Fruit fly (Drosophila melanogaster): ENCODE data around the gene DZIP1.

Gene DZIP1

dm6 chr3R:24514652-24515328 lies at the start of gene DZIP1, which contains the start of gene nAChRbeta2:
DZIP1 (plus strand) TSS chr3R:24515278.
nAChRbeta2 (minus strand) TSS chr3R:24515106.
- TF ChIP-seq CG14711 (tag; optimal IDR thresholded peaks at IDR 0.05) (no peak), CG11617 (GFP tag; optimal IDR thresholded peaks at IDR 0.05) (no peak), CG1620 (GFP tag; optimal IDR thresholded peaks at IDR 0.05) (no peak)

dm6 chr3R:24467237-24467636 lies 47.8 kb upstream of the DZIP1 start:
- TF ChIP-seq Mnt (GFP tag; optimal IDR thresholded peaks at IDR 0.05) (no peak), cnc (optimal IDR thresholded peaks at IDR 0.05) (no peak), ovo (GFP tag; optimal IDR thresholded peaks at IDR 0.05) (no peak), CG12768 (GFP tag; optimal IDR thresholded peaks at IDR 0.05) (no peak), Crg-1 (GFP tag; optimal IDR thresholded peaks at IDR 0.05) (no peak), CG33017 (tag; optimal IDR thresholded peaks at IDR 0.05) (no peak), pad (GFP tag; optimal IDR thresholded peaks at IDR 0.05) (no peak), CG7045 (GFP tag; optimal IDR thresholded peaks at IDR 0.05) (no peak), CG14711 (tag; optimal IDR thresholded peaks at IDR 0.05) (no peak), CG7101 (tag; optimal IDR thresholded peaks at IDR 0.05) (no peak), Hr96 (GFP tag; optimal IDR thresholded peaks at IDR 0.05) (no peak), cic (GFP tag; optimal IDR thresholded peaks at IDR 0.05) (no peak), Clk (GFP tag; optimal IDR thresholded peaks at IDR 0.05) (no peak), tj (GFP tag; optimal IDR thresholded peaks at IDR 0.05) (no peak), CG5204 (GFP tag; optimal IDR thresholded peaks at IDR 0.05) (no peak), kay (GFP tag; ENCODE audit: borderline replicate concordance) (no peak), toe (GFP tag; optimal IDR thresholded peaks at IDR 0.05) (no peak), CG1620 (GFP tag; optimal IDR thresholded peaks at IDR 0.05) (no peak), bab1 (GFP tag; optimal IDR thresholded peaks at IDR 0.05) (no peak)

- TF ChIP-seq CG12768 (GFP tag; optimal IDR thresholded peaks at IDR 0.05) = no peak
- TF ChIP-seq CG7045 (GFP tag; optimal IDR thresholded peaks at IDR 0.05) = no peak
- no peak for TF ChIP-seq bab1 (GFP tag; optimal IDR thresholded peaks at IDR 0.05)
- TF ChIP-seq Crg-1 (GFP tag; optimal IDR thresholded peaks at IDR 0.05) = no peak
- no peak for TF ChIP-seq kay (GFP tag; ENCODE audit: borderline replicate concordance)
- TF ChIP-seq CG5204 (GFP tag; optimal IDR thresholded peaks at IDR 0.05) = no peak
- TF ChIP-seq CG1620 (GFP tag; optimal IDR thresholded peaks at IDR 0.05) = no peak
- TF ChIP-seq tj (GFP tag; optimal IDR thresholded peaks at IDR 0.05) = no peak
- no peak for TF ChIP-seq Mnt (GFP tag; optimal IDR thresholded peaks at IDR 0.05)
- TF ChIP-seq CG33017 (tag; optimal IDR thresholded peaks at IDR 0.05) = no peak
- no peak for TF ChIP-seq CG7101 (tag; optimal IDR thresholded peaks at IDR 0.05)
- TF ChIP-seq cic (GFP tag; optimal IDR thresholded peaks at IDR 0.05) = no peak
- no peak for TF ChIP-seq Hr96 (GFP tag; optimal IDR thresholded peaks at IDR 0.05)
- TF ChIP-seq ovo (GFP tag; optimal IDR thresholded peaks at IDR 0.05) = no peak
- TF ChIP-seq CG11617 (GFP tag; optimal IDR thresholded peaks at IDR 0.05) = no peak
- TF ChIP-seq toe (GFP tag; optimal IDR thresholded peaks at IDR 0.05) = no peak
- no peak for TF ChIP-seq cnc (optimal IDR thresholded peaks at IDR 0.05)
- no peak for TF ChIP-seq pad (GFP tag; optimal IDR thresholded peaks at IDR 0.05)
- no peak for TF ChIP-seq CG14711 (tag; optimal IDR thresholded peaks at IDR 0.05)
- TF ChIP-seq Clk (GFP tag; optimal IDR thresholded peaks at IDR 0.05) = no peak
Observed at dm6 chr3R:24469097-24469496, 46.0 kb upstream of the DZIP1 start, which contains the start of gene CG31128. CG31128 (plus strand) TSS chr3R:24469397.

- TF ChIP-seq tj (GFP tag; optimal IDR thresholded peaks at IDR 0.05) = no peak
- TF ChIP-seq CG7101 (tag; optimal IDR thresholded peaks at IDR 0.05) = no peak
- no peak for TF ChIP-seq Clk (GFP tag; optimal IDR thresholded peaks at IDR 0.05)
- TF ChIP-seq CG14711 (tag; optimal IDR thresholded peaks at IDR 0.05) = no peak
Observed at dm6 chr3R:24474760-24475159, 40.3 kb upstream of the DZIP1 start.

- TF ChIP-seq bab1 (GFP tag; optimal IDR thresholded peaks at IDR 0.05) = no peak
- TF ChIP-seq Mnt (GFP tag; optimal IDR thresholded peaks at IDR 0.05) = no peak
- no peak for TF ChIP-seq kay (GFP tag; ENCODE audit: borderline replicate concordance)
- no peak for TF ChIP-seq Crg-1 (GFP tag; optimal IDR thresholded peaks at IDR 0.05)
Observed at dm6 chr3R:24481040-24481439, 34.0 kb upstream of the DZIP1 start.

dm6 chr3R:24484990-24485478 lies 30.0 kb upstream of the DZIP1 start, which contains the start of gene nAChRalpha2:
nAChRalpha2 (plus strand) TSS chr3R:24485428.
- TF ChIP-seq CG7045 (GFP tag; optimal IDR thresholded peaks at IDR 0.05) = no peak

- TF ChIP-seq CG5204 (GFP tag; optimal IDR thresholded peaks at IDR 0.05) (no peak), CG12768 (GFP tag; optimal IDR thresholded peaks at IDR 0.05) (no peak), cic (GFP tag; optimal IDR thresholded peaks at IDR 0.05) (no peak), kay (GFP tag; ENCODE audit: borderline replicate concordance) (no peak), CG11617 (GFP tag; optimal IDR thresholded peaks at IDR 0.05) (no peak), toe (GFP tag; optimal IDR thresholded peaks at IDR 0.05) (no peak), Hr96 (GFP tag; optimal IDR thresholded peaks at IDR 0.05) (no peak), Mnt (GFP tag; optimal IDR thresholded peaks at IDR 0.05) (no peak), bab1 (GFP tag; optimal IDR thresholded peaks at IDR 0.05) (no peak), CG14711 (tag; optimal IDR thresholded peaks at IDR 0.05) (no peak), Crg-1 (GFP tag; optimal IDR thresholded peaks at IDR 0.05) (no peak), CG33017 (tag; optimal IDR thresholded peaks at IDR 0.05) (no peak), cnc (optimal IDR thresholded peaks at IDR 0.05) (no peak), CG1620 (GFP tag; optimal IDR thresholded peaks at IDR 0.05) (no peak)
Observed at dm6 chr3R:24496084-24496483, 19.0 kb upstream of the DZIP1 start.

All from whole organism, adult.